Fruit fly (Drosophila melanogaster): ENCODE measurements around the gene Ugt307A1.
A peak's percentile ranks its signal among the peaks of the same experiment; 100 is the strongest.

Ugt307A1 gene

DNA sequence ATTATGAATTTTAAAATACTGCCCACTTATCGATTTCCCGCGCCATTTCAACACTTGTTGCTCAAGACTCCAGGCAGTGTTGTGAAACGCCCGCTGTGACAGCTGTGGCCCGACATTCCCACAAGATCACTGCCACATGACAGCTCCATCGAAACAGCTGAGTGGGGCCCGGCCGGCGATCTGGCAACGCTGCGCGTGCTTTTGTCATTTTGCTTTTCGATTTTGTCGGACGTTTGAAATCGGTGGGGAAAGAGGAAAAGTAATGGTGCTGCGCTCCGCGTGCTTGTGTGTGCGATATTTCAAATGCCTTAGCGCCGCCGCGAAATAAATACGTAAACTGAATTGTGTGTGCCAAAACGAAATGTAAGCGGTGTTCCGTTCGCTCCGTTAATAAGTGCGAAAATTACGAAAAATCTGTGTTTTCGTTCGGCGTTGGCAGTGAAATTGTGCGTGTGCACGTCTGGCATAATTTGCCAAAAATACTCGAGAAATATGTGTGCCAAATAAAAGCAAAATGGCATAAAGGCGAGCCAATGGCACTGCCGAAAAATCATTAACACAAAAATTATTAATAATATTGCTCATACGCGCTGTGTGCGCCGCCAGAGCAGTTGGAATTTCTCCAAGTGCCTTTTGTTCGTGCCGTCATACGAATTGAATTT is 25.5 kb upstream of the Ugt307A1 start:
- TF ChIP-seq CG6765 (GFP tag; optimal IDR thresholded peaks at IDR 0.05) (peak; percentile 68), eve (GFP tag; optimal IDR thresholded peaks at IDR 0.05) (peak in 1 of 2 experiments; percentile 83), dysf (GFP tag; IDR thresholded peaks at IDR 0.05) (peak; percentile 58), CG17802 (tag; optimal IDR thresholded peaks at IDR 0.05) (no peak), D19A (tag; optimal IDR thresholded peaks at IDR 0.05) (no peak), Ets97D (GFP tag; optimal IDR thresholded peaks at IDR 0.05) (peak; percentile 96), btn (GFP tag; optimal IDR thresholded peaks at IDR 0.05) (no peak), ham (GFP tag; IDR thresholded peaks at IDR 0.05) (no peak), kah (GFP tag; optimal IDR thresholded peaks at IDR 0.05) (peak; percentile 92), yki (optimal IDR thresholded peaks at IDR 0.05) (no peak), CG14014 (GFP tag; IDR thresholded peaks at IDR 0.05) (peak; percentile 43; the same call in 1 of the 2 replicates), lbe (GFP tag; optimal IDR thresholded peaks at IDR 0.05) (peak; percentile 44), CG31388 (GFP tag; optimal IDR thresholded peaks at IDR 0.05) (no peak), CG6254 (GFP tag; optimal IDR thresholded peaks at IDR 0.05) (no peak), CG33557 (GFP tag; optimal IDR thresholded peaks at IDR 0.05) (peak; percentile 10), her (GFP tag; optimal IDR thresholded peaks at IDR 0.05) (peak; percentile 59), CG4707 (GFP tag; optimal IDR thresholded peaks at IDR 0.05) (peak; percentile 13), onecut (GFP tag; IDR thresholded peaks at IDR 0.05) (peak; percentile 79), pita (GFP tag; optimal IDR thresholded peaks at IDR 0.05) (no peak), Gug (GFP tag; IDR thresholded peaks at IDR 0.05) (peak; percentile 59; the same call in 3 of the 4 replicates), slbo (GFP tag; IDR thresholded peaks at IDR 0.05) (peak; percentile 75), CkIIα-i1 (GFP tag; IDR thresholded peaks at IDR 0.05) (no peak), CG32772 (GFP tag; IDR thresholded peaks at IDR 0.05) (peak; percentile 41; the same call in 1 of the 2 replicates), da (GFP tag; optimal IDR thresholded peaks at IDR 0.05) (no peak), CG8089 (GFP tag; optimal IDR thresholded peaks at IDR 0.05) (no peak), CG10267 (tag; optimal IDR thresholded peaks at IDR 0.05) (peak; percentile 97), lab (GFP tag; optimal IDR thresholded peaks at IDR 0.05) (peak; percentile 83), CG11723 (GFP tag; optimal IDR thresholded peaks at IDR 0.05) (peak; percentile 6), nau (GFP tag; optimal IDR thresholded peaks at IDR 0.05) (peak; percentile 26), tup (GFP tag; optimal IDR thresholded peaks at IDR 0.05) (no peak), nerfin-1 (tag; optimal IDR thresholded peaks at IDR 0.05) (peak; percentile 35), Asciz (GFP tag; optimal IDR thresholded peaks at IDR 0.05) (peak; percentile 22), CG17186 (GFP tag; optimal IDR thresholded peaks at IDR 0.05) (peak; percentile 83), CG10565 (GFP tag; optimal IDR thresholded peaks at IDR 0.05) (no peak), Hr51 (GFP tag; optimal IDR thresholded peaks at IDR 0.05) (peak; percentile 41 to 50), lov (optimal IDR thresholded peaks at IDR 0.05) (no peak), lov (GFP tag; IDR thresholded peaks at IDR 0.05) (0 out of 3 replicates have a peak, but pooled peaks have one; percentile 59), emc (GFP tag; optimal IDR thresholded peaks at IDR 0.05) (no peak), CG4820 (GFP tag; optimal IDR thresholded peaks at IDR 0.05) (no peak), D (optimal IDR thresholded peaks at IDR 0.05) (no peak), D (GFP tag; optimal IDR thresholded peaks at IDR 0.05) (no peak), maf-S (GFP tag; optimal IDR thresholded peaks at IDR 0.05) (no peak), Vsx1 (GFP tag; optimal IDR thresholded peaks at IDR 0.05) (no peak), ssp (GFP tag; IDR thresholded peaks at IDR 0.05) (peak; percentile 29; the same call in 1 of the 2 replicates), sim (GFP tag; IDR thresholded peaks at IDR 0.05) (no peak), Adf1 (GFP tag; IDR thresholded peaks at IDR 0.05) (peak; percentile 66), kni (GFP tag; optimal IDR thresholded peaks at IDR 0.05) (no peak), hb (GFP tag; IDR thresholded peaks at IDR 0.05; ENCODE audit: partially characterized antibody) (peak; percentile 11; the same call in 1 of the 3 replicates), CG3726 (GFP tag; IDR thresholded peaks at IDR 0.05) (0 out of 3 replicates have a peak, but pooled peaks have one; percentile 52), CoRest (tag; optimal IDR thresholded peaks at IDR 0.05) (peak; percentile 3)
